Worm (Caenorhabditis elegans) whole organism, L1 larva: ENCODE results near the gene tsp-18.
A peak's percentile ranks its signal among the peaks of the same experiment; 100 is the strongest.

Experiments
- C16A3.4 ChIP-seq: fragments of 150-350 bp; optimal IDR thresholded peaks from 2 replicates; lab custom pipeline; 2014; ENCODE audit warnings: missing biosample characterization, missing genetic modification characterization
- F16B12.6 ChIP-seq: fragments of 150-350 bp; optimal IDR thresholded peaks from 2 replicates; lab custom pipeline; 2014; ENCODE audit warnings: missing biosample characterization, missing genetic modification characterization
- Y116A8C.19 ChIP-seq: sonication (generic microtip); optimal IDR thresholded peaks from 2 replicates; lab custom pipeline; 2016; ENCODE audit warnings: missing compliant biosample characterization, missing genetic modification characterization, borderline replicate concordance
- aha-1 ChIP-seq: fragments of 150-350 bp; optimal IDR thresholded peaks from 2 replicates; lab custom pipeline; 2014; ENCODE audit warnings: missing biosample characterization, missing genetic modification characterization
- ama-1 ChIP-seq: fragments of 150-350 bp; optimal IDR thresholded peaks from 2 replicates; lab custom pipeline; 2014
- ceh-8 ChIP-seq: fragments of 200-800 bp; sonication (Bioruptor generic); optimal IDR thresholded peaks from 2 replicates; lab custom pipeline; 2018; ENCODE audit warnings: mild to moderate bottlenecking, missing genetic modification characterization, moderate library complexity, missing compliant biosample characterization
- ceh-90 ChIP-seq: sonication (generic microtip); optimal IDR thresholded peaks from 2 replicates; lab custom pipeline; 2016; ENCODE audit warnings: missing genetic modification characterization, missing compliant biosample characterization
- ces-1 ChIP-seq: fragments of 150-350 bp; optimal IDR thresholded peaks from 2 replicates; lab custom pipeline; 2014; ENCODE audit warnings: missing biosample characterization, missing genetic modification reagents, missing genetic modification characterization
- dpl-1 ChIP-seq, 3 experiments: fragments of 150-350 bp in 2 of 3; sonication (generic microtip) in 1 of 3; optimal IDR thresholded peaks; 2 replicates each; lab custom pipeline; 2014 to 2017; ENCODE audit warnings: missing biosample characterization in 3 of 3, missing genetic modification characterization in 3 of 3, missing genetic modification reagents in 3 of 3
- dsc-1 ChIP-seq: sonication (generic microtip); optimal IDR thresholded peaks from 2 replicates; lab custom pipeline; 2016; ENCODE audit warnings: mild to moderate bottlenecking, missing genetic modification characterization, missing compliant biosample characterization
- efl-1 ChIP-seq, 4 experiments: fragments of 150-350 bp; optimal IDR thresholded peaks in 3 of 4; peaks in 1 of 4; 1 replicate in 1 of 4; 2 replicates in 3 of 4; lab custom pipeline; 2014; ENCODE audit warnings: missing biosample characterization in 2 of 4, missing genetic modification characterization in 2 of 4, missing genetic modification reagents in 2 of 4
- efl-3 ChIP-seq: fragments of 200-800 bp; sonication (Bioruptor generic); optimal IDR thresholded peaks from 2 replicates; lab custom pipeline; 2018; ENCODE audit warnings: mild to moderate bottlenecking, missing genetic modification characterization, missing compliant biosample characterization
- elt-2 ChIP-seq: sonication (generic microtip); optimal IDR thresholded peaks from 2 replicates; lab custom pipeline; 2016; ENCODE audit warnings: missing genetic modification characterization, mild to moderate bottlenecking, inconsistent platforms, missing compliant biosample characterization, missing genetic modification reagents
- ets-5 ChIP-seq: fragments of 200-800 bp; sonication (Bioruptor generic); IDR thresholded peaks from 2 replicates; pipeline ENCODE4 v1.3.6; 2022; ENCODE audit warnings: missing genetic modification characterization, missing compliant biosample characterization
- fkh-10 ChIP-seq: sonication (generic microtip); optimal IDR thresholded peaks from 2 replicates; lab custom pipeline; 2017; ENCODE audit warnings: missing biosample characterization, missing genetic modification reagents, missing genetic modification characterization
- grh-1 ChIP-seq: fragments of 200-800 bp; sonication (Bioruptor generic); IDR thresholded peaks from 2 replicates; pipeline ENCODE4 v1.3.6; 2022; ENCODE audit warnings: missing genetic modification reagents, missing genetic modification characterization, missing compliant biosample characterization
- jun-1 ChIP-seq: fragments of 150-350 bp; optimal IDR thresholded peaks from 2 replicates; lab custom pipeline; 2014; ENCODE audit warnings: missing biosample characterization, missing genetic modification reagents, missing genetic modification characterization
- lin-15B ChIP-seq: fragments of 150-350 bp; sonication (generic microtip); optimal IDR thresholded peaks from 3 replicates; lab custom pipeline; 2014; ENCODE audit warnings: missing biosample characterization, missing genetic modification characterization
- lin-35 ChIP-seq, 2 experiments: fragments of 150-350 bp; optimal IDR thresholded peaks; 2 replicates each; lab custom pipeline; 2014; ENCODE audit warnings: missing biosample characterization in 2 of 2, missing genetic modification characterization in 2 of 2, missing genetic modification reagents in 2 of 2
- lin-39 ChIP-seq: fragments of 150-350 bp; optimal IDR thresholded peaks from 2 replicates; lab custom pipeline; 2014; ENCODE audit warnings: missing biosample characterization, missing genetic modification reagents, missing genetic modification characterization
- mab-9 ChIP-seq: fragments of 200-800 bp; sonication (Bioruptor generic); IDR thresholded peaks from 2 replicates; pipeline ENCODE4 v1.3.6; 2022; ENCODE audit warnings: missing genetic modification reagents, missing genetic modification characterization, missing compliant biosample characterization
- mdl-1 ChIP-seq, 2 experiments: fragments of 150-350 bp; optimal IDR thresholded peaks; 2 replicates each; lab custom pipeline; 2014 to 2017; ENCODE audit warnings: missing biosample characterization in 2 of 2, missing genetic modification characterization in 2 of 2, inconsistent platforms in 1 of 2
- mep-1 ChIP-seq: fragments of 150-350 bp; optimal IDR thresholded peaks from 2 replicates; lab custom pipeline; 2014; ENCODE audit warnings: missing biosample characterization, missing genetic modification characterization
- nhr-19 ChIP-seq: fragments of 200-800 bp; sonication (Bioruptor generic); conservative IDR thresholded peaks from 2 replicates; pipeline ENCODE4 v1.3.6; 2022; ENCODE audit warnings: missing genetic modification characterization, missing compliant biosample characterization
- nhr-47 ChIP-seq: sonication (generic microtip); optimal IDR thresholded peaks from 2 replicates; lab custom pipeline; 2016; ENCODE audit warnings: mild to moderate bottlenecking, missing genetic modification characterization, moderate library complexity, missing compliant biosample characterization
- nhr-71 ChIP-seq: sonication (generic microtip); optimal IDR thresholded peaks from 2 replicates; lab custom pipeline; 2016; ENCODE audit warnings: mild to moderate bottlenecking, missing genetic modification characterization, moderate library complexity, missing compliant biosample characterization
- nhr-76 ChIP-seq: sonication (generic microtip); optimal IDR thresholded peaks from 2 replicates; lab custom pipeline; 2017; ENCODE audit warnings: missing biosample characterization, missing genetic modification characterization
- nhr-77 ChIP-seq: fragments of 150-350 bp; optimal IDR thresholded peaks from 2 replicates; lab custom pipeline; 2014; ENCODE audit warnings: missing biosample characterization, missing genetic modification characterization
- nhr-84 ChIP-seq: sonication (generic microtip); optimal IDR thresholded peaks from 2 replicates; lab custom pipeline; 2017; ENCODE audit warnings: missing biosample characterization, missing genetic modification characterization
- nhr-90 ChIP-seq: sonication (generic microtip); optimal IDR thresholded peaks from 2 replicates; lab custom pipeline; 2016; ENCODE audit warnings: mild to moderate bottlenecking, missing genetic modification characterization, missing compliant biosample characterization; ENCODE audit not compliant: poor library complexity
- sox-4 ChIP-seq: sonication (generic microtip); optimal IDR thresholded peaks from 2 replicates; lab custom pipeline; 2016; ENCODE audit warnings: missing genetic modification characterization, missing compliant biosample characterization
- swsn-7 ChIP-seq: sonication (generic microtip); optimal IDR thresholded peaks from 2 replicates; lab custom pipeline; 2016; ENCODE audit warnings: missing genetic modification characterization, missing compliant biosample characterization
- tbx-2 ChIP-seq: sonication (generic microtip); optimal IDR thresholded peaks from 2 replicates; lab custom pipeline; 2016; ENCODE audit warnings: missing genetic modification characterization, missing compliant biosample characterization
- tlp-1 ChIP-seq: fragments of 150-350 bp; optimal IDR thresholded peaks from 2 replicates; lab custom pipeline; 2014; ENCODE audit warnings: missing biosample characterization, missing genetic modification characterization
- unc-62 ChIP-seq: fragments of 150-350 bp; optimal IDR thresholded peaks from 2 replicates; lab custom pipeline; 2014; ENCODE audit warnings: missing biosample characterization, missing genetic modification reagents, missing genetic modification characterization
- unc-86 ChIP-seq: sonication (generic microtip); optimal IDR thresholded peaks from 2 replicates; lab custom pipeline; 2016; ENCODE audit warnings: missing genetic modification characterization, missing compliant biosample characterization
- xbp-1 ChIP-seq: sonication (generic microtip); optimal IDR thresholded peaks from 2 replicates; lab custom pipeline; 2016; ENCODE audit warnings: missing genetic modification characterization, missing compliant biosample characterization
- zip-4 ChIP-seq: fragments of 200-800 bp; sonication (Bioruptor generic); optimal IDR thresholded peaks from 2 replicates; lab custom pipeline; 2018; ENCODE audit warnings: mild to moderate bottlenecking, missing genetic modification characterization, moderate library complexity, missing compliant biosample characterization
- ztf-11 ChIP-seq, 2 experiments: sonication (generic microtip); optimal IDR thresholded peaks; 2 replicates each; lab custom pipeline; 2016 to 2017; ENCODE audit warnings: missing genetic modification characterization in 2 of 2, missing biosample characterization in 1 of 2, missing compliant biosample characterization in 1 of 2
- ztf-4 ChIP-seq: fragments of 150-350 bp; optimal IDR thresholded peaks from 2 replicates; lab custom pipeline; 2014; ENCODE audit warnings: missing biosample characterization, missing genetic modification characterization

The tsp-18 gene

DNA sequence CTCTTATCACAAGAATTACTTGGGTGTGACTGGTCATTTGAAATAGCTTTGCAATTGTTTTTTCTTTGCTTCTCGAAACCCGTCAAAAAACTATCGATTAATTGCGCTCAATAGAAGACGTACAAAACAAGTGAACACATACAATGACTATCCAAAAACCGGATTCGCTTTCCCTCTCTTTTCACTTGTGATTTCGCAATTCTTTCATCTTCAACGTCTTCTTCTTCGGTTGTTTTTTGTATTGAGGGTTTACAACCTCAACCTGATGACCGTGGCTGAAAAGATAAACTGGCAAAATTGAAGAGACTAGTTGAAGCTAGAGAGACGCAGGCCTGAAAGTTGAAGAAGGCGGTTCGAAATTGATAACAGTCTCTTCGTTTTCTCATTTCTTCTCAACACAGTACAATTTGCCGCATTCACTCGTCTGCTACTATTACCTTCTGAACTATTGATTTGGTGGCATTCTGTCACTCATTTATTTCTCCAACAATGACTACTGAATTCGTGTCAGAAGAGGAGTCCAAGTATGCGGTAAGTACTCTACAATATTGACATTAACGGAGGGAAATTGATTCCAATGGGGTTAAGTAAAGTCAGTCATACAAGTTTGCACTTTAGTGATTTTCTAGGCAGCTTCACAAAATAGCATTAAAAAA is 18.3 kb upstream of the tsp-18 start (continued):
- TF ChIP-seq unc-62 (GFP tag; lab: Kevin White, UChicago) (no peak), Y116A8C.19 (tag; lab: Kevin White, UChicago) (no peak), tlp-1 (tag; lab: Kevin White, UChicago) (no peak), nhr-90 (peak; percentile 5), dsc-1 (tag; lab: Kevin White, UChicago) (no peak), ztf-4 (no peak), xbp-1 (tag; lab: Kevin White, UChicago) (no peak), lin-35 (GFP tag; optimal IDR thresholded peaks at IDR 0.05; lab: Kevin White, UChicago) (peak in 1 of 2 experiments; percentile 58), nhr-19 (GFP tag; lab: Robert Waterston, UW) (0 out of 2 replicates have a peak, but pooled peaks have one; percentile 23), nhr-71 (tag; lab: Kevin White, UChicago) (peak; percentile 6), elt-2 (tag; lab: Kevin White, UChicago) (peak; percentile 28), grh-1 (GFP tag; lab: Robert Waterston, UW) (no peak; the same call in 1 of the 2 replicates), lin-39 (tag; lab: Kevin White, UChicago) (no peak), ceh-8 (GFP tag; lab: Kevin White, UChicago) (no peak), nhr-77 (no peak), ama-1 (lab: Kevin White, UChicago) (no peak), ztf-11 (tag; optimal IDR thresholded peaks at IDR 0.05; lab: Kevin White, UChicago) (no peak), nhr-47 (tag; lab: Kevin White, UChicago) (no peak), nhr-84 (tag; lab: Kevin White, UChicago) (no peak), mdl-1 (tag; optimal IDR thresholded peaks at IDR 0.05; lab: Kevin White, UChicago) (peak in 1 of 2 experiments; percentile 15), efl-1 (optimal IDR thresholded peaks at IDR 0.05; lab: Kevin White, UChicago) (no peak), efl-1 (GFP tag; optimal IDR thresholded peaks at IDR 0.05 in 1 of 2; lab: Kevin White, UChicago) (peak in 1 of 2 experiments; percentile 90), aha-1 (tag; lab: Kevin White, UChicago) (no peak), swsn-7 (tag; lab: Kevin White, UChicago) (no peak), efl-3 (GFP tag; lab: Kevin White, UChicago) (no peak), unc-86 (tag; lab: Kevin White, UChicago) (no peak), F16B12.6 (tag; lab: Kevin White, UChicago) (no peak), C16A3.4 (tag; lab: Kevin White, UChicago) (no peak), ets-5 (GFP tag; lab: Robert Waterston, UW) (no peak), dpl-1 (GFP tag; optimal IDR thresholded peaks at IDR 0.05; lab: Kevin White, UChicago) (no peak), mab-9 (GFP tag; lab: Robert Waterston, UW) (no peak), jun-1 (tag; lab: Kevin White, UChicago) (peak; percentile 46), zip-4 (GFP tag; lab: Kevin White, UChicago) (peak; percentile 28), ceh-90 (no peak), sox-4 (tag; lab: Kevin White, UChicago) (no peak), mep-1 (tag; lab: Kevin White, UChicago) (no peak), tbx-2 (no peak), lin-15B (tag; lab: Kevin White, UChicago) (no peak), nhr-76 (tag; lab: Kevin White, UChicago) (no peak), fkh-10 (GFP tag; lab: Kevin White, UChicago) (no peak), ces-1 (GFP tag; lab: Kevin White, UChicago) (no peak)
